Worm (Caenorhabditis elegans): Measurements from ENCODE around the gene C34F6.1.

C34F6.1 gene

DNA sequence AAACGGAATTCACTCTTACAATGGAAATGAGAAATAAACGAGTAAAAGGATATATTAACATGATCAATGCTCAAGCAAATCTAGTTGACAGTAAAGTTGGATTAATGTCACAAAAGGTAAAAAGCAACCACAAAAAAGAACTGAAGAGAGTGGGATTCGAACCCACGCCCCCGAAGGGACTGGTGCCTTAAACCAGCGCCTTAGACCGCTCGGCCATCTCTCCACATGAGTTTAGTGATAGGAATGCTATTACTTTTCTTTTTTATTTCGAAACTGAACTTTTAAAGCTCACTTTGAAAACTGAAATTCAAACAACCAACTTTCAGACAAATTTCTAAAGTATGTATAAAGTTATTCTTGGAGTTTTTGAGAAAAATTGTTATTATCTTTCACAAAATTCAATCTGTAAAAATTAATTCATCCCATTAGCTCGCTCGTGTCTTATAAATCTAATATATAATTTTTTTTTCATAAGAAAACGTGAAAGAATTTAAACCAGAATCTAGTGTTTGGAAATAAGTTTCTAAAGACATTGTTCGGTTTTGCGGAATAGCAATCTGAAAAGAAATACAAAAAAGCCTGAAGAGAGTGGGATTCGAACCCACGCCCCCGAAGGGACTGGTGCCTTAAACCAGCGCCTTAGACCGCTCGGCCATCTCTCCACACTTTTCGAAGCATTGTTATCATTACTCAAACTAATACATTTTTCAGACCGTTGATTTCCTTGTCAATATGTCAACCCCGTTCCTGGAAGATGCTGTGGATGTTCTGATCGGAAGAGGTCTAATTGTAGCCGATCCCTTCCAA, 33.7 kb downstream of the C34F6.1 start (continued):
- TF ChIP-seq lsl-1 (GFP tag; optimal IDR thresholded peaks at IDR 0.05) (no peak), egl-44 (GFP tag; IDR thresholded peaks at IDR 0.05) (no peak), Y53F4B.3 (GFP tag; IDR thresholded peaks at IDR 0.05) (0 out of 2 replicates have a peak, but pooled peaks have one; percentile 21), D2030.7 (GFP tag; IDR thresholded peaks at IDR 0.05) (peak; percentile 78), rec-8 (tag; optimal IDR thresholded peaks at IDR 0.05) (peak; percentile 38 to 47), B0035.1 (tag; optimal IDR thresholded peaks at IDR 0.05) (peak; percentile 5), attf-3 (GFP tag; conservative IDR thresholded peaks at IDR 0.05) (no peak), Y79H2A.3 (GFP tag; conservative IDR thresholded peaks at IDR 0.05) (no peak), ets-4 (GFP tag; optimal IDR thresholded peaks at IDR 0.05) (no peak), nhr-27 (tag; optimal IDR thresholded peaks at IDR 0.05) (peak; percentile 45), bed-1 (GFP tag; IDR thresholded peaks at IDR 0.05) (no peak), F57A8.1 (GFP tag; optimal IDR thresholded peaks at IDR 0.05) (no peak), sdz-38 (tag; optimal IDR thresholded peaks at IDR 0.05) (no peak), let-607 (tag; optimal IDR thresholded peaks at IDR 0.05) (peak in 1 of 2 experiments; percentile 28), F52B5.7 (tag; optimal IDR thresholded peaks at IDR 0.05) (no peak), akir-1 (GFP tag; optimal IDR thresholded peaks at IDR 0.05) (no peak), F55B11.4 (tag; optimal IDR thresholded peaks at IDR 0.05; ENCODE audit: borderline replicate concordance, insufficient read depth) (no peak), nfyb-1 (GFP tag; IDR thresholded peaks at IDR 0.05) (0 out of 2 replicates have a peak, but pooled peaks have one; percentile 12), ccch-3 (GFP tag; optimal IDR thresholded peaks at IDR 0.05) (no peak), nhr-90 (tag; optimal IDR thresholded peaks at IDR 0.05) (peak; percentile 62), T26A5.8 (tag; optimal IDR thresholded peaks at IDR 0.05) (no peak), fkh-3 (tag; optimal IDR thresholded peaks at IDR 0.05) (no peak), C06A6.2 (GFP tag; conservative IDR thresholded peaks at IDR 0.05) (no peak), ceh-58 (GFP tag; IDR thresholded peaks at IDR 0.05) (no peak), B0336.3 (GFP tag; IDR thresholded peaks at IDR 0.05) (no peak), rpc-1 (optimal IDR thresholded peaks at IDR 0.05) (peak; percentile 85), rpc-1 (tag; optimal IDR thresholded peaks at IDR 0.05) (peak; percentile 86), ztf-6 (GFP tag; IDR thresholded peaks at IDR 0.05) (no peak), C17E4.6 (GFP tag; IDR thresholded peaks at IDR 0.05) (no peak), F57C9.4 (tag; optimal IDR thresholded peaks at IDR 0.05) (no peak), B0019.2 (GFP tag; conservative IDR thresholded peaks at IDR 0.05) (no peak), F22D6.2 (tag; optimal IDR thresholded peaks at IDR 0.05) (no peak), Y56A3A.18 (GFP tag; IDR thresholded peaks at IDR 0.05) (peak; percentile 62; the same call in 1 of the 2 replicates), hmg-20 (GFP tag; IDR thresholded peaks at IDR 0.05) (no peak), dpl-1 (GFP tag; optimal IDR thresholded peaks at IDR 0.05) (no peak), lsy-27 (tag; optimal IDR thresholded peaks at IDR 0.05; ENCODE audit: borderline replicate concordance, insufficient read depth) (no peak), mxl-1 (tag; optimal IDR thresholded peaks at IDR 0.05) (peak; percentile 40), T07F8.4 (tag; optimal IDR thresholded peaks at IDR 0.05) (peak; percentile 46), nfya-1 (tag; optimal IDR thresholded peaks at IDR 0.05; ENCODE audit: borderline replicate concordance, insufficient read depth) (no peak), attf-6 (GFP tag; IDR thresholded peaks at IDR 0.05) (peak; percentile 39; the same call in 1 of the 2 replicates), madf-8 (GFP tag; conservative IDR thresholded peaks at IDR 0.05) (no peak), hsf-1 (GFP tag; IDR thresholded peaks at IDR 0.05) (no peak), rcor-1 (GFP tag; IDR thresholded peaks at IDR 0.05) (peak; percentile 38; the same call in 1 of the 2 replicates), snpc-1.3 (tag; optimal IDR thresholded peaks at IDR 0.05; ENCODE audit: insufficient read depth) (peak; percentile 56), somi-1 (GFP tag; optimal IDR thresholded peaks at IDR 0.05) (no peak), aptf-2 (GFP tag; conservative IDR thresholded peaks at IDR 0.05) (no peak)
